Worm (Caenorhabditis elegans): Measurements from ENCODE around the gene F53B1.9.

- TF ChIP-seq lin-13 (GFP tag; optimal IDR thresholded peaks at IDR 0.05) (no peak), alr-1 (tag; optimal IDR thresholded peaks at IDR 0.05; ENCODE audit: borderline replicate concordance) (no peak), unc-130 (tag; optimal IDR thresholded peaks at IDR 0.05) (no peak), pqm-1 (tag; optimal IDR thresholded peaks at IDR 0.05) (no peak), unc-62 (GFP tag; optimal IDR thresholded peaks at IDR 0.05) (no peak), rnt-1 (tag; optimal IDR thresholded peaks at IDR 0.05) (no peak)
These were observed 26.3 kb downstream of the F53B1.9 start, which contains the start of gene F53B1.3 for ce11 chrX:2105310-2105709.

Data from whole organism, L1 larva.